Worm (Caenorhabditis elegans): Measurements from ENCODE around the gene C50B8.4.

Gene C50B8.4

ce11 chrV:13562748-13563147 is 9.1 kb upstream of the C50B8.4 start:
- no peak for TF ChIP-seq hlh-30 (tag; optimal IDR thresholded peaks at IDR 0.05; ENCODE audit: insufficient read depth)

ce11 chrV:13563841-13564240 is 8.0 kb upstream of the C50B8.4 start, which contains the start of gene grl-17:
TSS of gene grl-17 (minus strand) at chrV:13563941.
- TF ChIP-seq ahr-1 (tag; optimal IDR thresholded peaks at IDR 0.05) (no peak), che-1 (tag; optimal IDR thresholded peaks at IDR 0.05) (no peak), ceh-14 (tag; optimal IDR thresholded peaks at IDR 0.05) (no peak), tbx-7 (tag; optimal IDR thresholded peaks at IDR 0.05) (no peak), Y22D7AL.16 (tag; optimal IDR thresholded peaks at IDR 0.05) (no peak), C08G9.2 (tag; optimal IDR thresholded peaks at IDR 0.05) (no peak), elt-2 (tag; optimal IDR thresholded peaks at IDR 0.05) (no peak), hlh-8 (tag; optimal IDR thresholded peaks at IDR 0.05) (no peak), syd-9 (tag; optimal IDR thresholded peaks at IDR 0.05) (no peak), K09A11.1 (tag; optimal IDR thresholded peaks at IDR 0.05; ENCODE audit: insufficient read depth) (no peak), eyg-1 (tag; optimal IDR thresholded peaks at IDR 0.05) (no peak), nhr-11 (tag; optimal IDR thresholded peaks at IDR 0.05) (no peak), F13H6.1 (tag; optimal IDR thresholded peaks at IDR 0.05) (no peak), C38D4.7 (GFP tag; optimal IDR thresholded peaks at IDR 0.05) (no peak), pat-9 (tag; optimal IDR thresholded peaks at IDR 0.05) (no peak), fkh-10 (GFP tag; optimal IDR thresholded peaks at IDR 0.05) (no peak)

ce11 chrV:13565197-13565596 is 6.6 kb upstream of the C50B8.4 start:
- peak; percentile 5 for TF ChIP-seq unc-42 (tag; optimal IDR thresholded peaks at IDR 0.05)
- peak; percentile 45 for TF ChIP-seq unc-55 (GFP tag; optimal IDR thresholded peaks at IDR 0.05)
- no peak for TF ChIP-seq pha-4 (tag; optimal IDR thresholded peaks at IDR 0.05)
- TF ChIP-seq pros-1 (tag; optimal IDR thresholded peaks at IDR 0.05): no peak
- TF ChIP-seq elt-2 (tag; optimal IDR thresholded peaks at IDR 0.05): peak; percentile 64
- TF ChIP-seq ahr-1 (tag; optimal IDR thresholded peaks at IDR 0.05): no peak
- TF ChIP-seq ceh-22 (tag; optimal IDR thresholded peaks at IDR 0.05): peak; percentile 12
- TF ChIP-seq ets-4 (tag; optimal IDR thresholded peaks at IDR 0.05): no peak
- TF ChIP-seq ceh-48 (tag; optimal IDR thresholded peaks at IDR 0.05): peak; percentile 26
- TF ChIP-seq ceh-18 (tag; optimal IDR thresholded peaks at IDR 0.05): peak; percentile 51
- peak; percentile 15; the same call in 1 of the 2 replicates for TF ChIP-seq sox-2 (GFP tag; IDR thresholded peaks at IDR 0.05)
- peak; percentile 94 for TF ChIP-seq hlh-30 (tag; optimal IDR thresholded peaks at IDR 0.05; ENCODE audit: insufficient read depth)
- TF ChIP-seq ceh-31 (tag; optimal IDR thresholded peaks at IDR 0.05): peak; percentile 49
- peak; percentile 26 for TF ChIP-seq tbx-2 (tag; optimal IDR thresholded peaks at IDR 0.05)
- peak; percentile 67 for TF ChIP-seq nfya-1 (tag; optimal IDR thresholded peaks at IDR 0.05)

ce11 chrV:13565781-13566180 is 6.0 kb upstream of the C50B8.4 start, which contains the start of gene slrp-1:
TSS of gene slrp-1 (plus strand) at chrV:13565863.
- no peak for TF ChIP-seq sox-4 (tag; optimal IDR thresholded peaks at IDR 0.05)

- TF ChIP-seq elt-2 (tag; optimal IDR thresholded peaks at IDR 0.05) (no peak), hlh-6 (tag; optimal IDR thresholded peaks at IDR 0.05) (no peak), ceh-2 (tag; optimal IDR thresholded peaks at IDR 0.05) (no peak), unc-42 (tag; optimal IDR thresholded peaks at IDR 0.05) (no peak), unc-55 (GFP tag; optimal IDR thresholded peaks at IDR 0.05) (no peak), K02D7.2 (tag; optimal IDR thresholded peaks at IDR 0.05) (no peak), ceh-30 (tag; optimal IDR thresholded peaks at IDR 0.05) (no peak), ama-1 (optimal IDR thresholded peaks at IDR 0.05) (no peak), ceh-9 (tag; optimal IDR thresholded peaks at IDR 0.05) (no peak), fax-1 (tag; optimal IDR thresholded peaks at IDR 0.05) (no peak), ceh-45 (GFP tag; IDR thresholded peaks at IDR 0.05) (no peak), nfya-1 (tag; optimal IDR thresholded peaks at IDR 0.05) (no peak), K09A11.1 (tag; optimal IDR thresholded peaks at IDR 0.05; ENCODE audit: insufficient read depth) (no peak), fkh-6 (tag; optimal IDR thresholded peaks at IDR 0.05) (no peak), unc-3 (GFP tag; conservative IDR thresholded peaks at IDR 0.05) (no peak), unc-3 (tag; optimal IDR thresholded peaks at IDR 0.05) (no peak), lim-6 (tag; optimal IDR thresholded peaks at IDR 0.05) (no peak), pqm-1 (tag; optimal IDR thresholded peaks at IDR 0.05) (no peak), madf-2 (tag; optimal IDR thresholded peaks at IDR 0.05) (no peak), ztf-16 (tag; optimal IDR thresholded peaks at IDR 0.05) (no peak)
Measured at ce11 chrV:13566967-13567366, 4.8 kb upstream of the C50B8.4 start.

Data from whole organism, late embryonic.